Worm (Caenorhabditis elegans) whole organism, L4/young adult: ENCODE data around the gene Y82E9BR.9.

ENCODE experiments used
- W03F9.2 ChIP-seq: fragments of 150-350 bp; optimal IDR thresholded peaks from 2 replicates; lab custom pipeline; 2014; ENCODE audit warnings: missing biosample characterization, missing genetic modification characterization
- dao-5 ChIP-seq: sonication (generic microtip); optimal IDR thresholded peaks from 2 replicates; lab custom pipeline; 2016; ENCODE audit warnings: missing genotype, missing genetic modification characterization, moderate library complexity, missing compliant biosample characterization
- him-1 ChIP-seq: sonication (generic microtip); optimal IDR thresholded peaks from 2 replicates; lab custom pipeline; 2016; ENCODE audit warnings: missing genotype, missing genetic modification reagents, missing genetic modification characterization, missing compliant biosample characterization

ce11 chrIII:1342488-1342887 is 17.1 kb downstream of the Y82E9BR.9 start, which contains the start of gene fbxa-26:
- TF ChIP-seq him-1 (no peak), dao-5 (no peak), W03F9.2 (tag; lab: Kevin White, UChicago) (no peak)
